Worm (Caenorhabditis elegans): ENCODE measurements around the gene pgp-4.
A peak's percentile ranks its signal among the peaks of the same experiment; 100 is the strongest.

DNA sequence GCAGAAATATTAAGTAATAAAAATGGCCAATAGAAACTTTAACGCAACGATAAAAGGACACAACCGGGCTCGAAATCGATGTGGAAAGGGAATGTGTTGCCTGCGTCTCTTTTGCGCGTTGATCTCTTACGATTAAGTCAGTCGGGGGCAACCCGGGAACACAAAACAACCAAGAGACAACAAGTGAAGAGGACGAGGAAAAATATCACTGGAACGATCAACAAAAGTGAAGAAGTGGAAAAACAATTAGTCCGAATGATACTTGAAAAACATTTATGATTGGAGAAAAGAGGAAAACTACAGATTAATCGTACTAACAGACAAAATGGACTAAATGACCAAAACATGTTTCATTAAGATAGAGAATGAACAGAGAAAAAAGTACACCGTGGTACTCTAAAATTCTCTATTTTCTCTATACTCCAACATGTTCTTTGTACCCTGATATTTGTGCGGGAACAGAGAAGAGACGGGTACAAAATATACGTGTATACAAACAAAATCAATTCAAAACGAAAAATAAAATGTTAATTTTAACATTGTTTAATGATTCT is 47.3 kb upstream of the pgp-4 start, which contains the start of gene F08G12.5:
- TF ChIP-seq skn-1 (tag; optimal IDR thresholded peaks at IDR 0.05) (no peak), unc-62 (GFP tag; optimal IDR thresholded peaks at IDR 0.05) (no peak), ztf-11 (tag; optimal IDR thresholded peaks at IDR 0.05) (no peak), ztf-4 (tag; optimal IDR thresholded peaks at IDR 0.05) (no peak), unc-39 (tag; optimal IDR thresholded peaks at IDR 0.05) (no peak), tbx-2 (tag; optimal IDR thresholded peaks at IDR 0.05) (no peak), fkh-10 (GFP tag; optimal IDR thresholded peaks at IDR 0.05) (no peak), fos-1 (tag; optimal IDR thresholded peaks at IDR 0.05) (no peak), nhr-76 (tag; optimal IDR thresholded peaks at IDR 0.05) (no peak), ceh-28 (tag; optimal IDR thresholded peaks at IDR 0.05) (no peak), pha-4 (tag; optimal IDR thresholded peaks at IDR 0.05) (peak; percentile 57)

All from whole organism, L3 larva.